Worm (Caenorhabditis elegans) whole organism, L1 larva: ENCODE measurements around the gene M70.5.

Experiments
- elt-3 ChIP-seq, 6 experiments: fragments of 150-350 bp in 1 of 6; sonication (generic microtip); optimal IDR thresholded peaks; 2 replicates each; lab custom pipeline; 2017 to 2018; ENCODE audit warnings: missing biosample characterization in 6 of 6, missing genetic modification characterization in 6 of 6, inconsistent platforms in 1 of 6
- hlh-4 ChIP-seq: sonication (generic microtip); optimal IDR thresholded peaks from 2 replicates; lab custom pipeline; 2016; ENCODE audit warnings: mild to moderate bottlenecking, missing genetic modification characterization, missing compliant biosample characterization
- jun-1 ChIP-seq: fragments of 150-350 bp; optimal IDR thresholded peaks from 2 replicates; lab custom pipeline; 2014; ENCODE audit warnings: missing biosample characterization, missing genetic modification reagents, missing genetic modification characterization
- lin-13 ChIP-seq: fragments of 150-350 bp; optimal IDR thresholded peaks from 2 replicates; lab custom pipeline; 2014; ENCODE audit warnings: missing biosample characterization, missing genetic modification reagents, missing genetic modification characterization
- lsy-2 ChIP-seq, 2 experiments: fragments of 150-350 bp; optimal IDR thresholded peaks; 2 replicates each; lab custom pipeline; 2014; ENCODE audit warnings: missing biosample characterization in 2 of 2, missing genetic modification characterization in 2 of 2
- mdl-1 ChIP-seq, 2 experiments: fragments of 150-350 bp; optimal IDR thresholded peaks; 2 replicates each; lab custom pipeline; 2014 to 2017; ENCODE audit warnings: missing biosample characterization in 2 of 2, missing genetic modification characterization in 2 of 2, inconsistent platforms in 1 of 2
- nhr-11 ChIP-seq: fragments of 150-350 bp; optimal IDR thresholded peaks from 2 replicates; lab custom pipeline; 2014; ENCODE audit warnings: missing biosample characterization, missing genetic modification characterization
- pqm-1 ChIP-seq: sonication (generic microtip); optimal IDR thresholded peaks from 3 replicates; lab custom pipeline; 2017; ENCODE audit warnings: missing biosample characterization, missing genetic modification characterization
- rnt-1 ChIP-seq: sonication (generic microtip); optimal IDR thresholded peaks from 2 replicates; lab custom pipeline; 2016; ENCODE audit warnings: mild to moderate bottlenecking, missing genetic modification characterization, moderate library complexity, missing compliant biosample characterization
- skn-1 ChIP-seq: fragments of 150-350 bp; optimal IDR thresholded peaks from 2 replicates; lab custom pipeline; 2014; ENCODE audit warnings: missing biosample characterization, missing genetic modification characterization
- snpc-4 ChIP-seq: fragments of 150-350 bp; optimal IDR thresholded peaks from 2 replicates; lab custom pipeline; 2014; ENCODE audit warnings: missing biosample characterization, missing genetic modification characterization
- sptf-1 ChIP-seq: fragments of 150-350 bp; optimal IDR thresholded peaks from 2 replicates; lab custom pipeline; 2014; ENCODE audit warnings: missing biosample characterization, missing genetic modification characterization
- ztf-11 ChIP-seq, 2 experiments: sonication (generic microtip); optimal IDR thresholded peaks; 2 replicates each; lab custom pipeline; 2016 to 2017; ENCODE audit warnings: missing genetic modification characterization in 2 of 2, missing biosample characterization in 1 of 2, missing compliant biosample characterization in 1 of 2

DNA sequence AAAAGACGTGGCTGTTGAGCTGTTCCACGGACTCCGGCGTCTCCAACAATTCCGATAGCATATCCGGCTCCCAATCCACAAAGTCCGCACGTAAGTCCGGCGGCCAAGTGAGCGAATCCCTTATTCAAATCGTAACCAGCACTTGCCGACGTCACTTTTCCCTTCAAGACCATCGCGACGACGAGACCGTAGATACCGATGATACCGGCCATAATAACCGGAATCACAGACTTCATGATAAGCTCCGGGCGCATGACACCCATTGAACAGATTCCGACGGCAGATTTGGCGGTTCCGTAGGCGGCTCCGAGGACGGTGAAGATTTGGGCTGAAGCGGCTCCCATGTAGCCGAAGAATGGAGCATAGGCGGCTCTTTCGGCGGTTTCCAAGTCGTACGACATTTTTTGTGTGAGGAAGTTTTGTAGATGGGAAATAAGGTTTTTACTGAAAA is 40.1 kb upstream of the M70.5 start, which contains the start of gene vha-3:
- TF ChIP-seq nhr-11 (tag; lab: Kevin White, UChicago) (no peak), mdl-1 (tag; optimal IDR thresholded peaks at IDR 0.05; lab: Kevin White, UChicago) (no peak), lin-13 (GFP tag; lab: Kevin White, UChicago) (no peak), rnt-1 (tag; lab: Kevin White, UChicago) (no peak), elt-3 (tag; optimal IDR thresholded peaks at IDR 0.05; lab: Kevin White, UChicago) (no peak), snpc-4 (tag; lab: Kevin White, UChicago) (no peak), jun-1 (tag; lab: Kevin White, UChicago) (no peak), hlh-4 (tag; lab: Kevin White, UChicago) (no peak), sptf-1 (tag; lab: Kevin White, UChicago) (no peak), lsy-2 (tag; optimal IDR thresholded peaks at IDR 0.05; lab: Kevin White, UChicago) (no peak), skn-1 (tag; lab: Kevin White, UChicago) (no peak), ztf-11 (tag; optimal IDR thresholded peaks at IDR 0.05; lab: Kevin White, UChicago) (peak in 1 of 2 experiments; percentile 7), pqm-1 (tag; lab: Kevin White, UChicago) (no peak)
